Worm (Caenorhabditis elegans): ENCODE measurements around the gene Y39F10C.3.

DNA sequence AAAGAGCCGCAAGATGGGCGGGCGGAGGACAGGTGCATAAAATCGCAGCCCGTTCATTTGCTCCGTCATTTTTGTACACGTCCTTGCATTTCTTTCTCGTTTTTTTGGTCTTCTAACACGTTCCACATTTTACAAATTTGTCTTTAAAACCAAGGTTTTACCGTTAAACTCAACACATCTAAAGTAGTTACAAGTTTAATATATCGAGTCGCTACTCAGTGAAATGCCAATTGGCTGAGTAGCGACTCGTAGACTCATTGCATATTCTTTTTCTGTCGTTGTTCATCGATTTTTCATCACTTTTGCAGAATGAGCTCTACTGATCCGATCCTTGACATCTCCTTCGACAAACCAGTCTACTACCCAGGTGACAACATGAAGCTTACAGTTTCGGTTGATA lies 47.0 kb upstream of the Y39F10C.3 start, which contains the start of gene arrd-1:
- TF ChIP-seq ceh-20 (GFP tag; IDR thresholded peaks at IDR 0.05) (no peak), F37D6.2 (tag; optimal IDR thresholded peaks at IDR 0.05) (no peak), lin-39 (tag; optimal IDR thresholded peaks at IDR 0.05) (no peak), arid-1 (GFP tag; conservative IDR thresholded peaks at IDR 0.05) (no peak), ztf-11 (tag; optimal IDR thresholded peaks at IDR 0.05) (no peak), skn-1 (tag; optimal IDR thresholded peaks at IDR 0.05) (no peak)

All from whole organism, L4 larva.